Fruit fly (Drosophila melanogaster): ENCODE measurements around the gene CG43689.

- TF ChIP-seq Hr78 (GFP tag; optimal IDR thresholded peaks at IDR 0.05) (no peak), Sp1 (GFP tag; optimal IDR thresholded peaks at IDR 0.05) (no peak), pan (optimal IDR thresholded peaks at IDR 0.05) (no peak), Mio (GFP tag; optimal IDR thresholded peaks at IDR 0.05) (no peak), Rel (GFP tag; optimal IDR thresholded peaks at IDR 0.05) (no peak), Rel (tag; optimal IDR thresholded peaks at IDR 0.05) (no peak), psq (GFP tag; optimal IDR thresholded peaks at IDR 0.05) (no peak), foxo (GFP tag; optimal IDR thresholded peaks at IDR 0.05) (no peak)
Observed at dm6 chrX:4075430-4075829, at the start of gene CG43689.
